Worm (Caenorhabditis elegans): Measurements from ENCODE around the gene pck-1.

ce11 chrIII:38117-38516 is 27.9 kb downstream of the pck-1 start, which contains the start of gene clp-10:
- TF ChIP-seq nhr-6 (tag; optimal IDR thresholded peaks at IDR 0.05) (no peak), snpc-4 (tag; optimal IDR thresholded peaks at IDR 0.05) (no peak)

Data from whole organism, L4 larva.